Fruit fly (Drosophila melanogaster): ENCODE results near the gene ntc.

ntc gene

dm6 chr3L:3786344-3787076 is 19.7 kb downstream of the ntc start (continued):
- no peak for TF ChIP-seq Rx (GFP tag; IDR thresholded peaks at IDR 0.05)
- TF ChIP-seq CG10366 (GFP tag; IDR thresholded peaks at IDR 0.05) = peak; percentile 57
- no peak for TF ChIP-seq repo (GFP tag; optimal IDR thresholded peaks at IDR 0.05)
- TF ChIP-seq CG15479 (GFP tag; optimal IDR thresholded peaks at IDR 0.05) = peak; percentile 17
- TF ChIP-seq CG7357 (GFP tag; IDR thresholded peaks at IDR 0.05) = no peak
- TF ChIP-seq CG16815 (GFP tag; optimal IDR thresholded peaks at IDR 0.05) = no peak
- no peak for TF ChIP-seq Atf-2 (GFP tag; optimal IDR thresholded peaks at IDR 0.05)
- TF ChIP-seq Med (GFP tag) = no peak
- no peak for TF ChIP-seq CG11093 (GFP tag; IDR thresholded peaks at IDR 0.05)
- TF ChIP-seq Sox102F (GFP tag; optimal IDR thresholded peaks at IDR 0.05) = peak; percentile 84
- peak; percentile 65 for TF ChIP-seq Oli (tag; optimal IDR thresholded peaks at IDR 0.05)
- peak; percentile 13 for TF ChIP-seq sug (tag; optimal IDR thresholded peaks at IDR 0.05)
- no peak for TF ChIP-seq Dll (GFP tag; IDR thresholded peaks at IDR 0.05; ENCODE audit: partially characterized antibody)

dm6 chr3L:3785688-3786087 is 20.6 kb downstream of the ntc start:
- no peak for TF ChIP-seq fd3F (GFP tag; optimal IDR thresholded peaks at IDR 0.05)
- peak; percentile 55 for TF ChIP-seq CG2712 (tag; optimal IDR thresholded peaks at IDR 0.05)
- TF ChIP-seq inv (GFP tag; IDR thresholded peaks at IDR 0.05; ENCODE audit: partially characterized antibody) = no peak
- no peak for TF ChIP-seq maf-S (GFP tag; optimal IDR thresholded peaks at IDR 0.05)
- no peak for TF ChIP-seq CG6654 (GFP tag; optimal IDR thresholded peaks at IDR 0.05)
- TF ChIP-seq bbx (GFP tag; IDR thresholded peaks at IDR 0.05; ENCODE audit: partially characterized antibody) = no peak
- TF ChIP-seq CG12104 (GFP tag; optimal IDR thresholded peaks at IDR 0.05) = no peak
- peak; percentile 47; the same call in 1 of the 2 replicates for TF ChIP-seq HLH3B (GFP tag; IDR thresholded peaks at IDR 0.05)
- TF ChIP-seq CG14667 (GFP tag; IDR thresholded peaks at IDR 0.05) = no peak
- no peak for TF ChIP-seq CG31224 (GFP tag; IDR thresholded peaks at IDR 0.05)
- peak; percentile 12 for TF ChIP-seq CG15696 (tag; optimal IDR thresholded peaks at IDR 0.05)
- TF ChIP-seq Mrtf (GFP tag; IDR thresholded peaks at IDR 0.05) = no peak
- TF ChIP-seq zen2 (GFP tag; IDR thresholded peaks at IDR 0.05; ENCODE audit: partially characterized antibody) = no peak
- TF ChIP-seq grn (GFP tag; optimal IDR thresholded peaks at IDR 0.05) = no peak
- 0 out of 2 replicates have a peak, but pooled peaks have one; percentile 5 for TF ChIP-seq CG9215 (GFP tag; IDR thresholded peaks at IDR 0.05)
- no peak for TF ChIP-seq rib (GFP tag; IDR thresholded peaks at IDR 0.05)
- no peak for TF ChIP-seq eyg (GFP tag; optimal IDR thresholded peaks at IDR 0.05)
- TF ChIP-seq CG6254 (GFP tag; optimal IDR thresholded peaks at IDR 0.05) = no peak
- TF ChIP-seq crp (GFP tag; optimal IDR thresholded peaks at IDR 0.05) = peak in 1 of 2 experiments; percentile 74
- no peak for TF ChIP-seq CG16813 (GFP tag; IDR thresholded peaks at IDR 0.05; ENCODE audit: partially characterized antibody)
- no peak for TF ChIP-seq sr (GFP tag; IDR thresholded peaks at IDR 0.05)
- no peak for TF ChIP-seq CG10209 (GFP tag; optimal IDR thresholded peaks at IDR 0.05)
- no peak for TF ChIP-seq shn (GFP tag; optimal IDR thresholded peaks at IDR 0.05)
- TF ChIP-seq ssp (GFP tag; IDR thresholded peaks at IDR 0.05) = peak; percentile 42; the same call in 1 of the 2 replicates
- no peak for TF ChIP-seq az2 (GFP tag; optimal IDR thresholded peaks at IDR 0.05)
- TF ChIP-seq Ada2b (GFP tag; IDR thresholded peaks at IDR 0.05) = no peak
- peak; percentile 19 for TF ChIP-seq CG17829 (tag; optimal IDR thresholded peaks at IDR 0.05)
- no peak for TF ChIP-seq cad (GFP tag; optimal IDR thresholded peaks at IDR 0.05)
- TF ChIP-seq repo (GFP tag; optimal IDR thresholded peaks at IDR 0.05) = no peak
- no peak for TF ChIP-seq vnd (GFP tag; IDR thresholded peaks at IDR 0.05; ENCODE audit: partially characterized antibody)
- no peak for TF ChIP-seq CG3163 (GFP tag; optimal IDR thresholded peaks at IDR 0.05)
- TF ChIP-seq Stat92E (GFP tag; optimal IDR thresholded peaks at IDR 0.05) = no peak
- no peak for TF ChIP-seq Fer1 (GFP tag; optimal IDR thresholded peaks at IDR 0.05)
- no peak for TF ChIP-seq CG16815 (GFP tag; optimal IDR thresholded peaks at IDR 0.05)
- no peak for TF ChIP-seq MTF-1 (GFP tag; optimal IDR thresholded peaks at IDR 0.05; ENCODE audit: borderline replicate concordance)
- TF ChIP-seq CG6813 (GFP tag; optimal IDR thresholded peaks at IDR 0.05) = no peak
- peak; percentile 48; the same call in 1 of the 2 replicates for TF ChIP-seq sisA (GFP tag; IDR thresholded peaks at IDR 0.05)
